Fruit fly (Drosophila melanogaster) whole organism, embryonic: ENCODE results near the gene CG31493.

Experiments
- B-H2 ChIP-seq: fragments of 200-800 bp; sonication (Bioruptor generic); optimal IDR thresholded peaks from 2 replicates; lab custom pipeline; 2018; ENCODE audit warnings: missing biosample characterization, mild to moderate bottlenecking, missing genetic modification characterization
- Bgb ChIP-seq: fragments of 200-800 bp; sonication (Bioruptor generic); IDR thresholded peaks from 2 replicates; pipeline ENCODE4 v1.3.6; 2022; ENCODE audit warnings: missing biosample characterization, missing genetic modification characterization; ENCODE audit not compliant: partially characterized antibody
- BtbVII ChIP-seq: fragments of 200-800 bp; sonication (Bioruptor generic); optimal IDR thresholded peaks from 3 replicates; lab custom pipeline; 2017; ENCODE audit warnings: missing biosample characterization, mild to moderate bottlenecking, missing genetic modification characterization
- CG11723 ChIP-seq: fragments of 200-800 bp; sonication (Bioruptor generic); optimal IDR thresholded peaks from 2 replicates; lab custom pipeline; 2017; ENCODE audit warnings: missing biosample characterization, mild to moderate bottlenecking, missing genetic modification characterization
- CG12104 ChIP-seq: fragments of 200-800 bp; sonication (Bioruptor generic); optimal IDR thresholded peaks from 3 replicates; lab custom pipeline; 2016; ENCODE audit warnings: missing biosample characterization, missing genetic modification characterization
- CG13424 ChIP-seq: fragments of 200-800 bp; sonication (Bioruptor generic); optimal IDR thresholded peaks from 2 replicates; lab custom pipeline; 2019; ENCODE audit warnings: missing biosample characterization, mild to moderate bottlenecking, missing genetic modification characterization, moderate library complexity
- CG16815 ChIP-seq: fragments of 200-800 bp; sonication (Bioruptor generic); optimal IDR thresholded peaks from 3 replicates; lab custom pipeline; 2017; ENCODE audit warnings: missing biosample characterization, mild to moderate bottlenecking, missing genetic modification characterization
- CG18011 ChIP-seq: fragments of 200-800 bp; sonication (Bioruptor generic); optimal IDR thresholded peaks from 2 replicates; lab custom pipeline; 2017; ENCODE audit warnings: missing biosample characterization, missing genetic modification characterization, mild to moderate bottlenecking, moderate library complexity, missing genotype
- CG18262 ChIP-seq: fragments of 200-800 bp; optimal IDR thresholded peaks from 3 replicates; lab custom pipeline; 2019; ENCODE audit warnings: missing biosample characterization, mild to moderate bottlenecking, missing genetic modification characterization, moderate library complexity
- CG32532 ChIP-seq: fragments of 200-800 bp; sonication (Bioruptor generic); IDR thresholded peaks from 2 replicates; pipeline ENCODE4 v1.3.6; 2022; ENCODE audit warnings: missing biosample characterization, missing genetic modification characterization
- CG3281 ChIP-seq: fragments of 200-800 bp; sonication (Bioruptor generic); optimal IDR thresholded peaks from 3 replicates; lab custom pipeline; 2017; ENCODE audit warnings: missing biosample characterization, mild to moderate bottlenecking, missing genetic modification characterization
- CG3838 ChIP-seq: fragments of 200-800 bp; sonication (Bioruptor generic); optimal IDR thresholded peaks from 3 replicates; lab custom pipeline; 2016; ENCODE audit warnings: missing biosample characterization, missing genetic modification characterization
- CG4360 ChIP-seq: fragments of 200-800 bp; sonication (Bioruptor generic); IDR thresholded peaks from 2 replicates; pipeline ENCODE4 v1.3.6; 2022; ENCODE audit warnings: missing biosample characterization, missing genetic modification characterization
- CG4424 ChIP-seq: fragments of 200-800 bp; sonication (Bioruptor generic); optimal IDR thresholded peaks from 3 replicates; lab custom pipeline; 2016; ENCODE audit warnings: missing biosample characterization, missing genetic modification characterization
- CG5180 ChIP-seq: fragments of 200-800 bp; sonication (Bioruptor generic); optimal IDR thresholded peaks from 3 replicates; lab custom pipeline; 2017; ENCODE audit warnings: missing biosample characterization, missing genetic modification characterization, mild to moderate bottlenecking, moderate library complexity, missing genetic modification reagents
- CG9876 ChIP-seq: fragments of 200-800 bp; sonication (Bioruptor generic); optimal IDR thresholded peaks from 2 replicates; lab custom pipeline; 2016; ENCODE audit warnings: missing biosample characterization, missing genetic modification characterization
- ERR ChIP-seq: fragments of 200-800 bp; sonication (Bioruptor generic); optimal IDR thresholded peaks from 2 replicates; lab custom pipeline; 2016; ENCODE audit warnings: missing biosample characterization, missing genetic modification characterization
- Eip74EF ChIP-seq, 2 experiments: fragments of 200-800 bp in 1 of 2; fragments of >200 bp in 1 of 2; sonication (Bioruptor generic) in 1 of 2; optimal IDR thresholded peaks; 2 replicates each; lab custom pipeline; 2017 to 2019; ENCODE audit warnings: missing biosample characterization in 2 of 2, missing genetic modification characterization in 2 of 2, mild to moderate bottlenecking in 1 of 2, moderate library complexity in 1 of 2
- HLH3B ChIP-seq: fragments of 200-800 bp; sonication (Bioruptor generic); IDR thresholded peaks from 2 replicates; pipeline ENCODE4 v1.3.6; 2022; ENCODE audit warnings: missing biosample characterization, missing genetic modification characterization
- Hr3 ChIP-seq: fragments of 200-800 bp; sonication (Bioruptor generic); optimal IDR thresholded peaks from 3 replicates; lab custom pipeline; 2016; ENCODE audit warnings: missing biosample characterization, missing genetic modification characterization
- MBD-R2 ChIP-seq: fragments of 200-800 bp; sonication (Bioruptor generic); IDR thresholded peaks from 2 replicates; pipeline ENCODE4 v1.3.6; 2022; ENCODE audit warnings: missing biosample characterization, missing genetic modification characterization
- NC2α ChIP-seq: fragments of 200-800 bp; sonication (Bioruptor generic); optimal IDR thresholded peaks from 2 replicates; lab custom pipeline; 2016; ENCODE audit warnings: missing biosample characterization, missing genetic modification characterization
- Nf-YA ChIP-seq: fragments of 200-800 bp; sonication (Bioruptor generic); IDR thresholded peaks from 2 replicates; pipeline ENCODE4 v1.3.6; 2022; ENCODE audit warnings: missing biosample characterization, missing genetic modification characterization
- Ptx1 ChIP-seq: fragments of 200-800 bp; sonication (Bioruptor generic); IDR thresholded peaks from 2 replicates; pipeline ENCODE4 v1.3.6; 2022; ENCODE audit warnings: missing biosample characterization, missing genetic modification characterization
- Scr ChIP-seq: fragments of 200-800 bp; sonication (Bioruptor generic); IDR thresholded peaks from 2 replicates; pipeline ENCODE4 v1.3.6; 2022; ENCODE audit warnings: missing biosample characterization, missing genetic modification characterization; ENCODE audit not compliant: partially characterized antibody
- ap ChIP-seq: fragments of 200-800 bp; sonication (Bioruptor generic); IDR thresholded peaks from 2 replicates; pipeline ENCODE4 v1.3.6; 2022; ENCODE audit warnings: missing biosample characterization, missing genetic modification characterization
- ara ChIP-seq: fragments of 200-800 bp; sonication (Bioruptor generic); IDR thresholded peaks from 2 replicates; pipeline ENCODE4 v1.3.6; 2022; ENCODE audit warnings: missing biosample characterization, missing genetic modification characterization
- bowl ChIP-seq: fragments of 200-800 bp; sonication (Bioruptor generic); IDR thresholded peaks from 2 replicates; pipeline ENCODE4 v1.3.6; 2022; ENCODE audit warnings: missing biosample characterization, missing genetic modification characterization
- croc ChIP-seq: fragments of 200-800 bp; sonication (Bioruptor generic); conservative IDR thresholded peaks from 3 replicates; pipeline ENCODE4 v1.3.6; 2022; ENCODE audit warnings: missing biosample characterization, missing genetic modification characterization
- crp ChIP-seq, 2 experiments: fragments of 200-800 bp; sonication (Bioruptor generic); optimal IDR thresholded peaks; 2 replicates in 1 of 2; 3 replicates in 1 of 2; lab custom pipeline; 2017; ENCODE audit warnings: missing biosample characterization in 2 of 2, missing genetic modification characterization in 2 of 2, mild to moderate bottlenecking in 1 of 2, moderate library complexity in 1 of 2
- ems ChIP-seq: fragments of 200-800 bp; sonication (Bioruptor generic); optimal IDR thresholded peaks from 3 replicates; lab custom pipeline; 2016; ENCODE audit warnings: missing biosample characterization, missing genetic modification characterization
- esg ChIP-seq: fragments of 200-800 bp; sonication (Bioruptor generic); conservative IDR thresholded peaks from 2 replicates; pipeline ENCODE4 v1.3.6; 2022; ENCODE audit warnings: missing biosample characterization, missing genetic modification characterization
- ftz-f1 ChIP-seq: fragments of 200-800 bp; sonication (Bioruptor generic); optimal IDR thresholded peaks from 2 replicates; lab custom pipeline; 2016; ENCODE audit warnings: missing biosample characterization, missing genetic modification characterization
- gcm2 ChIP-seq: fragments of 200-800 bp; sonication (Bioruptor generic); optimal IDR thresholded peaks from 2 replicates; lab custom pipeline; 2016; ENCODE audit warnings: missing biosample characterization, missing genetic modification characterization
- grn ChIP-seq: fragments of 200-800 bp; sonication (Bioruptor generic); optimal IDR thresholded peaks from 3 replicates; lab custom pipeline; 2017; ENCODE audit warnings: missing biosample characterization, missing genetic modification characterization
- gro ChIP-seq: fragments of 200-800 bp; sonication (Bioruptor generic); optimal IDR thresholded peaks from 2 replicates; lab custom pipeline; 2016; ENCODE audit warnings: missing biosample characterization, missing genetic modification characterization
- ham ChIP-seq: fragments of 200-800 bp; sonication (Bioruptor generic); IDR thresholded peaks from 2 replicates; pipeline ENCODE4 v1.3.6; 2022; ENCODE audit warnings: missing biosample characterization, missing genetic modification characterization
- hb ChIP-seq: fragments of 200-800 bp; sonication (Bioruptor generic); IDR thresholded peaks from 3 replicates; pipeline ENCODE4 v1.3.6; 2022; ENCODE audit warnings: missing biosample characterization, missing genetic modification characterization; ENCODE audit not compliant: partially characterized antibody
- hth ChIP-seq: fragments of >200 bp; optimal IDR thresholded peaks from 2 replicates; lab custom pipeline; 2017; ENCODE audit warnings: inconsistent platforms
- lbe ChIP-seq: fragments of 200-800 bp; sonication (Bioruptor generic); optimal IDR thresholded peaks from 2 replicates; lab custom pipeline; 2016; ENCODE audit warnings: missing biosample characterization, mild to moderate bottlenecking, missing genetic modification characterization
- lov ChIP-seq, 2 experiments: fragments of 200-800 bp in 1 of 2; fragments of >200 bp in 1 of 2; sonication (Bioruptor generic) in 1 of 2; IDR thresholded peaks in 1 of 2; optimal IDR thresholded peaks in 1 of 2; 2 replicates in 1 of 2; 3 replicates in 1 of 2; pipeline versions ENCODE4 v1.3.6 to Lab custom; 2017 to 2022; ENCODE audit warnings: missing biosample characterization in 1 of 2, missing genetic modification characterization in 1 of 2
- luna ChIP-seq: fragments of 200-800 bp; sonication (Bioruptor generic); optimal IDR thresholded peaks from 2 replicates; lab custom pipeline; 2016; ENCODE audit warnings: missing biosample characterization, missing genetic modification characterization
- maf-S ChIP-seq: fragments of 200-800 bp; sonication (Bioruptor generic); optimal IDR thresholded peaks from 2 replicates; lab custom pipeline; 2016; ENCODE audit warnings: missing biosample characterization, missing genetic modification characterization
- oc ChIP-seq: fragments of 200-800 bp; sonication (Bioruptor generic); optimal IDR thresholded peaks from 2 replicates; lab custom pipeline; 2018; ENCODE audit warnings: missing biosample characterization, mild to moderate bottlenecking, missing genetic modification characterization, moderate library complexity
- row ChIP-seq: fragments of 200-800 bp; sonication (Bioruptor generic); IDR thresholded peaks from 3 replicates; pipeline ENCODE4 v1.3.6; 2022; ENCODE audit warnings: missing biosample characterization, missing genetic modification characterization
- run ChIP-seq: fragments of 200-800 bp; sonication (Bioruptor generic); optimal IDR thresholded peaks from 3 replicates; lab custom pipeline; 2018; ENCODE audit warnings: missing biosample characterization, mild to moderate bottlenecking, missing genetic modification characterization
- sd ChIP-seq: fragments of 200-800 bp; sonication (Bioruptor generic); optimal IDR thresholded peaks from 3 replicates; lab custom pipeline; 2018; ENCODE audit warnings: missing biosample characterization, mild to moderate bottlenecking, missing genetic modification characterization, moderate library complexity
- tll ChIP-seq, 2 experiments: fragments of 200-800 bp in 1 of 2; fragments of >200 bp in 1 of 2; sonication (Bioruptor generic) in 1 of 2; optimal IDR thresholded peaks; 2 replicates each; lab custom pipeline; 2017 to 2019; ENCODE audit warnings: missing biosample characterization in 2 of 2, missing genetic modification characterization in 2 of 2, mild to moderate bottlenecking in 1 of 2, moderate library complexity in 1 of 2
- yki ChIP-seq: fragments of >200 bp; optimal IDR thresholded peaks from 3 replicates; lab custom pipeline; 2018

The CG31493 gene

DNA sequence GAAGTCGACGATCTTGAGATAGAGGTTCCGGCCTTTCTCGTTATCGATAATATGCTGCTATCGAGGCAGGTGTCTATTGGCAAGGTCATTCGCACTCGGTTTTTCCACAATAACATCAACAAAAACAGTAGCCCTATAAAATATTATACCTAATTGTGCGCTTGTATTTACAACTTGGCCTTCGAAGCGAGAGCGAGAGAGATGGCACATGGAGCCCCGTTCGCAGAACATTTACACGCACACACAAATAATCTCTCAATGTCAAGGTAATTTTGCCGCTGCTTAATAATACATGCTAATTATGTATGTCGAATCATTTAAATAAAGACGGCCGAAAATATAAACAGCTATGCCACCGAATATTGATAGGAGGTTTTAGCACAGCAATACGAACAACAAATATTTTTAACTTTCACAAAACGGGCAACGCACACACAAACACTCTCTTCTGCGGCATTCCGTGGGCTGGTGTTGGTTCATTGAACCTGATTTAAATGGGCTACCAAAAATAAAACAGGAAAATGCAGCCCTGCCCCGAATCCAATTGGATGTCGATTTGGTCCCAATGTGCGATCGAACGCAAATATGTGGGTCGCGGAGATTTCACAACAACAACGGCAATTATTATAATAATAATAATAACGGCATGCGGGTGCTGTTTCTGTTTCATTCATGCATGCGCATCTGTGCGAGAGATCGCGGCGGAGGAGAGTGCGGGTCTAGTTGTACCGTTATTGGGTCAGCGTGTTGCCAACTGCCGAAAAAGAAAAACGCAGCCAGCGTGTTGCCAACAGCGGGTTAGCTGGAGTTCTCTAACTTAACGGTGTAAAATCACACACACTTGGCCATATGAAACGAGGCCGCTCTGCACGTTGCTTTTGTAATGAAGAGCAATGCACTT is 8.9 kb upstream of the CG31493 start (continued):
- no peak for TF ChIP-seq Eip74EF (GFP tag; optimal IDR thresholded peaks at IDR 0.05; lab: Kevin White, UChicago)
- TF ChIP-seq CG5180 (GFP tag; lab: Kevin White, UChicago): no peak
- TF ChIP-seq luna (GFP tag; lab: Kevin White, UChicago): no peak
- no peak for TF ChIP-seq CG4424
- no peak for TF ChIP-seq Nf-YA (GFP tag; lab: Robert Waterston, UW)
- no peak for TF ChIP-seq grn (GFP tag; lab: Kevin White, UChicago)
- TF ChIP-seq CG9876 (GFP tag; lab: Kevin White, UChicago): no peak
- 0 out of 3 replicates have a peak, but pooled peaks have one; percentile 15 for TF ChIP-seq row (GFP tag; lab: Robert Waterston, UW)
- TF ChIP-seq Hr3 (GFP tag; lab: Kevin White, UChicago): peak; percentile 52
- TF ChIP-seq lbe (GFP tag; lab: Kevin White, UChicago): no peak
- TF ChIP-seq CG32532: no peak
- no peak for TF ChIP-seq gcm2 (GFP tag; lab: Kevin White, UChicago)
- no peak for TF ChIP-seq yki (lab: Kevin White, UChicago)
- TF ChIP-seq BtbVII (GFP tag; lab: Kevin White, UChicago): no peak
- TF ChIP-seq ap: no peak
- no peak for TF ChIP-seq Scr
- TF ChIP-seq ham (GFP tag; lab: Robert Waterston, UW): no peak
- no peak for TF ChIP-seq hth (lab: Kevin White, UChicago)
- TF ChIP-seq sd (tag; lab: Kevin White, UChicago): peak; percentile 91
- peak in 1 of 2 experiments; percentile 18 for TF ChIP-seq tll (GFP tag; optimal IDR thresholded peaks at IDR 0.05; lab: Kevin White, UChicago)
- TF ChIP-seq ftz-f1 (GFP tag; lab: Kevin White, UChicago): peak; percentile 97
- TF ChIP-seq CG11723 (GFP tag; lab: Kevin White, UChicago): no peak
- TF ChIP-seq HLH3B (GFP tag; lab: Robert Waterston, UW): no peak
- TF ChIP-seq ara (GFP tag; lab: Robert Waterston, UW): no peak
- no peak for TF ChIP-seq CG3838
- no peak for TF ChIP-seq run
- TF ChIP-seq gro (GFP tag; lab: Kevin White, UChicago): no peak
- TF ChIP-seq ems: no peak
- TF ChIP-seq CG18262 (tag; lab: Kevin White, UChicago): no peak
- no peak for TF ChIP-seq CG12104 (GFP tag; lab: Kevin White, UChicago)
- TF ChIP-seq CG13424 (tag; lab: Kevin White, UChicago): no peak
- TF ChIP-seq oc (tag; lab: Kevin White, UChicago): no peak
- no peak for TF ChIP-seq croc (GFP tag; lab: Robert Waterston, UW)
- peak; percentile 15; the same call in 1 of the 2 replicates for TF ChIP-seq Bgb (GFP tag; lab: Robert Waterston, UW)
- no peak for TF ChIP-seq crp (GFP tag; optimal IDR thresholded peaks at IDR 0.05; lab: Kevin White, UChicago)
- TF ChIP-seq CG3281 (GFP tag; lab: Kevin White, UChicago): no peak
- no peak for TF ChIP-seq CG16815 (GFP tag; lab: Kevin White, UChicago)
- no peak for TF ChIP-seq ERR (GFP tag; lab: Kevin White, UChicago)
- TF ChIP-seq CG4360: peak; percentile 74
- no peak for TF ChIP-seq NC2α
- TF ChIP-seq B-H2 (GFP tag; lab: Kevin White, UChicago): no peak
- no peak for TF ChIP-seq bowl (GFP tag; lab: Robert Waterston, UW)
- no peak for TF ChIP-seq esg (GFP tag; lab: Robert Waterston, UW)
- TF ChIP-seq lov (optimal IDR thresholded peaks at IDR 0.05; lab: Kevin White, UChicago): no peak
- TF ChIP-seq lov (GFP tag; IDR thresholded peaks at IDR 0.05; lab: Robert Waterston, UW): no peak
- no peak for TF ChIP-seq MBD-R2 (GFP tag; lab: Robert Waterston, UW)
- peak; percentile 6 for TF ChIP-seq CG18011 (GFP tag; lab: Kevin White, UChicago)
- TF ChIP-seq hb (GFP tag; lab: Robert Waterston, UW): no peak
- TF ChIP-seq maf-S (GFP tag; lab: Kevin White, UChicago): no peak
- 0 out of 2 replicates have a peak, but pooled peaks have one; percentile 23 for TF ChIP-seq Ptx1
